Worm (Caenorhabditis elegans) whole organism, L4 larva: Measurements from ENCODE around the gene srx-110.

Experiments
- T26A8.4 ChIP-seq: fragments of 200-800 bp; sonication (Bioruptor generic); IDR thresholded peaks from 2 replicates; pipeline ENCODE4 v1.3.6; 2022; ENCODE audit warnings: missing genetic modification characterization, missing compliant biosample characterization
- Y48G9A.11 ChIP-seq: fragments of 200-800 bp; sonication (Bioruptor generic); IDR thresholded peaks from 2 replicates; pipeline ENCODE4 v1.3.6; 2022; ENCODE audit warnings: missing genetic modification reagents, missing genetic modification characterization, missing compliant biosample characterization
- Y5F2A.4 ChIP-seq: fragments of 200-800 bp; sonication (Bioruptor generic); optimal IDR thresholded peaks from 2 replicates; lab custom pipeline; 2018; ENCODE audit warnings: mild to moderate bottlenecking, missing genetic modification characterization, missing compliant biosample characterization
- aly-2 ChIP-seq: sonication (generic microtip); optimal IDR thresholded peaks from 2 replicates; lab custom pipeline; 2018; ENCODE audit warnings: missing biosample characterization, missing genetic modification characterization
- egl-43 ChIP-seq: fragments of 200-800 bp; sonication (Bioruptor generic); IDR thresholded peaks from 2 replicates; pipeline ENCODE4 v1.3.6; 2022; ENCODE audit warnings: missing genetic modification reagents, missing genetic modification characterization, missing compliant biosample characterization
- lin-39 ChIP-seq: fragments of 150-350 bp; optimal IDR thresholded peaks from 2 replicates; lab custom pipeline; 2014; ENCODE audit warnings: missing biosample characterization, missing genetic modification reagents, missing genetic modification characterization
- mdl-1 ChIP-seq, 2 experiments: fragments of 150-350 bp in 1 of 2; sonication (generic microtip) in 1 of 2; optimal IDR thresholded peaks; 2 replicates each; lab custom pipeline; 2014 to 2017; ENCODE audit warnings: missing biosample characterization in 2 of 2, missing genetic modification characterization in 2 of 2
- nhr-237 ChIP-seq: sonication (generic microtip); optimal IDR thresholded peaks from 2 replicates; lab custom pipeline; 2017; ENCODE audit warnings: missing biosample characterization, missing genetic modification characterization
- tag-97 ChIP-seq: fragments of 200-800 bp; sonication (Bioruptor generic); IDR thresholded peaks from 2 replicates; pipeline ENCODE4 v1.3.6; 2022; ENCODE audit warnings: missing genetic modification characterization, missing compliant biosample characterization

- TF ChIP-seq T26A8.4 (GFP tag; lab: Robert Waterston, UW) (no peak), Y5F2A.4 (GFP tag; lab: Kevin White, UChicago) (no peak), Y48G9A.11 (GFP tag; lab: Robert Waterston, UW) (no peak), lin-39 (no peak), egl-43 (GFP tag; lab: Robert Waterston, UW) (no peak), nhr-237 (tag; lab: Kevin White, UChicago) (no peak), aly-2 (no peak), tag-97 (no peak), mdl-1 (tag; optimal IDR thresholded peaks at IDR 0.05; lab: Kevin White, UChicago) (no peak)
Measured at ce11 chrII:3699591-3699990, 9.8 kb upstream of the srx-110 start, which contains the start of gene srx-104.
